Worm (Caenorhabditis elegans) whole organism, L4/young adult: ENCODE results near the gene Y53F4B.51.
A peak's percentile ranks its signal among the peaks of the same experiment; 100 is the strongest.
"Not testable (repeated sequence)": the region's sequence is repeated elsewhere in the genome, so short reads cannot be mapped to it uniquely, and the experiment has no call there.

Experiments
- W03F9.2 ChIP-seq: fragments of 150-350 bp; optimal IDR thresholded peaks from 2 replicates; lab custom pipeline; 2014; ENCODE audit warnings: missing biosample characterization, missing genetic modification characterization
- dao-5 ChIP-seq: sonication (generic microtip); optimal IDR thresholded peaks from 2 replicates; lab custom pipeline; 2016; ENCODE audit warnings: missing genotype, missing genetic modification characterization, moderate library complexity, missing compliant biosample characterization
- him-1 ChIP-seq: sonication (generic microtip); optimal IDR thresholded peaks from 2 replicates; lab custom pipeline; 2016; ENCODE audit warnings: missing genotype, missing genetic modification reagents, missing genetic modification characterization, missing compliant biosample characterization

The Y53F4B.51 gene

DNA sequence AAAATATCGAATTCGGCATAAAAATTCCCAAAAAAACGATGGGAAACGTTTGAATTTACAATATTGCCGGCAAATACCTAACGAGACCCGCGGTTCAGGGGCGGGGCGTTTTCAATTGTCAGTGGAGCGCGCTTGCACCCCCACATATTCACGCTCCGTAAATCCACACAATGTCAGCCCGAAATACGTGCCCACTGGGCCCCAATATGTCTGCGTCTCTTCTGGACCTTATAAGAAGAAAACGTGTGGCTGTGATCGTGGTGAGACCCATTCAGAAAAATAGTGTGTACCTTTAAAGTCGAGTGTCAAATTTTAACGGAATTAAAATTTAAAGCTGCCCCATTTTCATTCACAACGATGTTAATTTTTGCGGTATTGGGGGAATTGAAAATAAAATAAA lies 9.7 kb downstream of the Y53F4B.51 start:
- TF ChIP-seq W03F9.2 (no peak), him-1 (tag; lab: Kevin White, UChicago) (no peak), dao-5 (no peak)

DNA sequence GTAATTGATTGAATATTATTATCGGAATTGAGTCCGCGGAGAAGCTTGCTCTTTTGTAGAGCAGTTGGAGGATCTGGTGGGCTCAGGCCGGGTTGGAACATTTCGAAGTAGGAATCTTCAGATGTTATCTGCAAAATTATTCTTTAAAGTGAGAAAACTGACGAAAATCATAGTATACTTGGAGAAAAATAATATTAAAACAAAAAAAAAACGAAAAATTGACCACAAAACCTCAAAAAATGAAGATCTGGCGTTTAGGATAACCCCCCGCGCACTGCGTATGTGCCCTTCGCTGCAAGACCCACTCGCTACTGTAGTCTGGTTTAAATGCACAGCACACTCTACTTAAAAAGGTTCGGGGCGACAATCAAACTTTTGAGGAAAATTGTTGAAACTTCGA lies 10.8 kb downstream of the Y53F4B.51 start, which contains the start of gene Y53F4B.10:
Gene Y53F4B.10, minus strand, starts transcription at position 101 of the 400 bp plus-strand sequence.
- TF ChIP-seq W03F9.2 (no peak), him-1 (tag; lab: Kevin White, UChicago) (no peak)

DNA sequence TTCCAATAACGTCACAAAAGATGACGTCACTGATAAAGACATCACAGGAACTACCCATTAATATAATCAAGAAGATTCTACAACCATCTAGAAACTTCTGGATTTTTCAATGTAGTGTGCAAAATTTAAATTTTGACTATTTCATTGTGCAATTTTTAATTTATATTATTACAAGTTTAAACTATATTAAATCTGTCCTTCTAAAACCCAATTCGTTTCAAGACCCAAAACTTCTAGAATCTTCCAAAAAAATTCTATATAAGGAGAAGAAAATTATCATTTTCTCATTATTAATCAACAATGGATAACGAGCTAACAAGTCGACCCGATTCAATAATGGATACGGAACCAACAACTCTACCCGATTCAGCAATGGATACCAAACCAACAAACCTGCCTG lies 21.6 kb downstream of the Y53F4B.51 start, which contains the start of gene Y53F4B.7:
Gene Y53F4B.7, plus strand, starts transcription at position 301 of the 400 bp plus-strand sequence.
- TF ChIP-seq W03F9.2; dao-5; him-1 (tag; lab: Kevin White, UChicago): not testable (repeated sequence)

DNA sequence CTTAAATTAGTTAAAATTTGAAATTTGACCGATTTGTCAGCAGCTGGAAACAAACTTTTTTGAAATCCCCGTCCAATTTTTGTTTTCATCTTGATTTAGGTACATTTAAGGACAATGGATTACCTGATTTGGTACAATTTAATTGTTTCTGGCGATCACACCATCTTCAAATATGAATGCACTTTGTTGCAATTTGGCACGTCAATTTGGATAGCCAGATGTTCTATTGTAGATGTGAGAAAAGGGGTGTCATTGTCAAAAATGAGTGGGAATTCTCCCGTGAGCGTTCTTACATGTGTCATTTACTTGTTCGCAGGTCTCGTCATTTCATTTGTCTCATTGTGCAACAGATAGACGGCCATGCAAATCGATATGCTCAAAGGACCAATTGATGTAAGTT lies 26.1 kb downstream of the Y53F4B.51 start, which contains the start of gene Y53F4B.43:
Gene Y53F4B.43, plus strand, starts transcription at position 301 of the 400 bp plus-strand sequence.
- not testable (repeated sequence) for TF ChIP-seq dao-5; W03F9.2; him-1 (tag; lab: Kevin White, UChicago)

DNA sequence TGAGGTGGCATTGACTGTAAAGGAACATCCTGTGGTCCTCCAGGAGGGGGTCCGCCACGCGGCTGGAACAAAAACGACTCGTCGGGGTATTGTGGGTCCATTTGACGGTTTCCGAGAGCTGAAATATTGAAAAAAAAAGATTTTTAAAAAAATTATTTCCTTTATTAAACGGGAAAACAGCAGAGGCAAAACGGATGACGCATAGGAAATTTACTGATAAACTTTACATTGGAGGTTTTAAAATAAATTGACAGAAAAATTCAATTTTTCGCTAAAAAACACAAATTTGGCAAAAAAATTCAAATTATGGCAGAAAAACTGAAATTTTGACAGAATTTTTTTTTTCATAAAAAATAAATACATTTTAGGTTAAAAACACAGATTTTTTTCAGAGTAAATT lies 30.3 kb downstream of the Y53F4B.51 start, which contains the start of gene Y53F4B.5:
Gene Y53F4B.5, minus strand, starts transcription at position 101 of the 400 bp plus-strand sequence.
- TF ChIP-seq dao-5 (no peak), him-1 (tag; lab: Kevin White, UChicago) (no peak), W03F9.2 (no peak)

DNA sequence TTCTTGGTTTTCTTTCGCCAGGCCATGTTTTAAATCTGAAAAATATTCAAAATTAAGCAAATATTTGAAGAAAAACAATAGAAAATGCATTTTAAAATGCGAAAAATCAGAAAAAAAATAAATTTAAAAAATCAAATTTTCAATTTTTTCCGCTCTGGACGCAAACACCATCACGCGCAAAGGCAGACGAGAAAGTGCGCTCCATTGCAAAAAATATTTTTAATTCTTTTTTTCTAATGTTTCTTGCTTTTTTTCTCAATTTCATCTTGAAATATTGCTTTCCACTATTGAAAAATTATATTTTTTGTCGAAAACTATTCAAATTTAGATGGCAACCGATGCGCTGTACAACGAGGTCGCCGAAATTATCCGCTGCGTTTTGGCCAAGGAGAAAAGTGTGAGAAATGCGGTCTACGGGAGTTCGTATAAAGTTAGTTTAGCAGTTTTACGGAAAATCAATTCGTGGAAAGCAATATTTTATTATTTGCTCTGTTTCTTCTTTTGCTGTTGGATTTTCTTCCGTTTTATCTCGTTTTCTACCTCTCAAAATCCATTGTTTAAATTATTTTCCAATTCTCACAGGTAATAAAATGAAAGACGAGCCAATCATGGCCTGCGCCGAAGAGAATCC lies 44.8 kb downstream of the Y53F4B.51 start, which contains the start of the genes pole-4, nsun-5 and metl-2:
Gene pole-4, minus strand, starts transcription at position 35 of the 631 bp plus-strand sequence.
Gene nsun-5, plus strand, starts transcription at position 298 of the 631 bp plus-strand sequence.
Gene metl-2, plus strand, starts transcription at position 581 of the 631 bp plus-strand sequence.
- peak; percentile 35 for TF ChIP-seq W03F9.2
- no peak for TF ChIP-seq dao-5

DNA sequence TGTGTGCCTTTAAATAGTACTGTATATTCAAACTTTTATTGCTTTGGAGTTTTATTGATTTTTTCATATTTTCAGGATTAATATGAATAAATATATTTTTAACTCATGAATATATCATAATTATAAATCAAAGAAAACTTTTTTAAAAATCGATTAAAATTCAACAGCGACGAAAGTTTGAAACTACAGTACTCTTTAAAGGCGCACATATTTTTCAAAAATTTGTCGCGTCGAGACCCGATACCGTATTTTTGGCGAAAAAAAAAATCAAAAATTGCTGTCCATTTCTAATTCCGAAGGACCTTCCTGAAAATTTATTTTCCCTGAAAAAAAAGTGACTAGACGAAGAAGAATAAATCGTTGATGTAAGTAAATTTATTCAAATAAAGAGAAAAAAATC lies 46.0 kb downstream of the Y53F4B.51 start:
- TF ChIP-seq dao-5 = no peak
- TF ChIP-seq W03F9.2 = no peak
- no peak for TF ChIP-seq him-1 (tag; lab: Kevin White, UChicago)

DNA sequence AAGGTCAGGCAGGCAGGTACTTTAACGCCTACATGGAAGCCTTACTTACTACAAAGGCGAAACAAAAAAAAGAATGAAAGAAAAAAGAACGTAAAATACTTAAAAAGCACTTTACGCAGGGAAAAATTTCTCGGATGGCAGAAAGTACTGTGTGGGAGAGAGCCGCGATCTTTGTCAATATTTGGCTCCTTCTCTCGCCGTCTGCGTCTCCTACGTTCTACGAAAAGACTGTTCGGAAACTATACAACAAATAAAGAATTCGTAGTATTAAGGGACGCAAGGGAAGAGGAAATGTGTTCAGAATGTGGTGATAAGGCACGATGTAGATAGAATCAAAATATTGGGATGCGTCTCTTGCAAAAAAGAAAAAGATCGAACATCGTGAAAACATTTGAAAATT lies 47.2 kb downstream of the Y53F4B.51 start:
- TF ChIP-seq him-1 (tag; lab: Kevin White, UChicago) (no peak), dao-5 (no peak)

DNA sequence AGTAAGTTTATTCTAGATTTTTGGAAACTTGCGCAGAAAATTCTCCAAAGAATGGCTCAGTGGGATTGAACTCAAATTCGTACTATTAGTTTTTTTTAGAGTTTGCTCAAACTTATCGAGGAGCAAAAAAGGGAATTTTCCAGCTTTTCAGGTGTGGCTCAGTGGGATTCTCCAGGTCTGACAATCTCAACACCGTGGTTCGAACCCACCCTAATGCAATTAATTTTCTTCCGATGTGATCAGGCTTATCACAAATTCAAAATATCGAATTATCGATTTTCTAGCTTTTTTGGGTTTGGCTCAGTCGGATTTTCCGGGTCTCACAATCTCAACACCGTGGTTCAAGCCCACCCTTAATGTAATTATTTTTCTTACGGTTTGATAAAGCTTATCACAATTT lies 47.8 kb downstream of the Y53F4B.51 start:
- TF ChIP-seq W03F9.2 = no peak

DNA sequence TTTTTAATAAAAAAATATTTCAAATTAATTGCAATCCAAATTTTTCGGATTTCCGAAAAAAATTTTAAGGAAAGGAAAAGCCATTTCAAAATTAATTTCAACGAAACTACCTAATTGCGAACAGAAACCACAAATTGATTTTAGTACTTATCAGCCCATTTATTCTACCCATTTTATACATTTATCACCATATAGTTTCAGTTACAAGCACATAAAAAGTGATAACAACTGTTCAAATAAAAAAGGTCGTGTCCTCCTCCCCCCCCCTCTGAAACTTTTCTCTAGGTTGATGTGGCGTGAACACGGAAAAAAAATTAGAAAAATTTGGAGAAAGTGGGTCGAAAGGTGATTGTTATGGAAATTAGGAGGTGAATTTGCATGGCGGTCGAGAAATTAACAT lies 49.4 kb downstream of the Y53F4B.51 start:
- TF ChIP-seq W03F9.2 (no peak), dao-5 (no peak), him-1 (tag; lab: Kevin White, UChicago) (no peak)

DNA sequence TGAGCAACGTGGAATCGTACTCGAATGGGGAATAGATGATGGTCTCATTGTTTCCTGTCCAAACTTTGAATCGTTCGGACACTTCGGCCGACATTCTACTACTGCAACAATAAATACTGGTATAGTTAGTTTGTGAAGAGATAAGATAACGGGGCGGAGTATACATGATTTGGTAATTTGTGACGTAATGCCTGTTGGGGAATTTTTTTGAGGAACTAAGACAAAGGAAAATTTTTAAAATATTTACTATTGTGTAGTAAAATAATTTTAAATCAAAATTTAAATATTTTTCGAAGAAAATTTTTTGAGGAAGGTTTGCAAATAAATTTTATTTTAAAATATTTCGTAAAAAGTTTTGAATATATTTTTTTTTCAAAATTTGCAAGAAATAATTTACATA lies 50.2 kb downstream of the Y53F4B.51 start, which contains the start of gene elo-9:
Gene elo-9, minus strand, starts transcription at position 101 of the 400 bp plus-strand sequence.
- no peak for TF ChIP-seq him-1 (tag; lab: Kevin White, UChicago)
- no peak for TF ChIP-seq W03F9.2
- TF ChIP-seq dao-5 = no peak
